Fruit fly (Drosophila melanogaster) whole organism, prepupa: ENCODE results near the gene CG31313.

Experiments
- CG10631 ChIP-seq: fragments of 200-800 bp; sonication (Bioruptor generic); optimal IDR thresholded peaks from 2 replicates; lab custom pipeline; 2016; ENCODE audit warnings: missing biosample characterization, missing genetic modification characterization
- CG11294 ChIP-seq: fragments of 200-800 bp; sonication (Bioruptor generic); IDR thresholded peaks from 2 replicates; pipeline ENCODE4 v1.3.6; 2022; ENCODE audit warnings: missing biosample characterization, missing genetic modification characterization
- CG11762 ChIP-seq: fragments of 200-800 bp; sonication (Bioruptor generic); optimal IDR thresholded peaks from 3 replicates; lab custom pipeline; 2016; ENCODE audit warnings: missing biosample characterization, missing genetic modification characterization; ENCODE audit not compliant: insufficient read depth
- CG11902 ChIP-seq: fragments of 200-800 bp; sonication (Bioruptor generic); optimal IDR thresholded peaks from 3 replicates; lab custom pipeline; 2016; ENCODE audit warnings: missing biosample characterization, missing genetic modification characterization
- CG15336 ChIP-seq: fragments of 200-800 bp; sonication (Bioruptor generic); IDR thresholded peaks from 2 replicates; pipeline ENCODE4 v1.3.6; 2022; ENCODE audit warnings: missing biosample characterization, missing genetic modification characterization
- CG1621 ChIP-seq: fragments of 200-800 bp; sonication (Bioruptor generic); optimal IDR thresholded peaks from 3 replicates; lab custom pipeline; 2018; ENCODE audit warnings: missing biosample characterization, mild to moderate bottlenecking, missing genetic modification characterization
- CG31627 ChIP-seq: fragments of 200-800 bp; sonication (Bioruptor generic); optimal IDR thresholded peaks from 3 replicates; lab custom pipeline; 2016; ENCODE audit warnings: missing biosample characterization, missing genetic modification characterization
- CG4318 ChIP-seq: fragments of 200-800 bp; sonication (Bioruptor generic); optimal IDR thresholded peaks from 3 replicates; lab custom pipeline; 2017; ENCODE audit warnings: missing biosample characterization, mild to moderate bottlenecking, missing genetic modification characterization
- CG6163 ChIP-seq: fragments of 200-800 bp; sonication (Bioruptor generic); IDR thresholded peaks from 3 replicates; pipeline ENCODE4 v1.3.6; 2022; ENCODE audit warnings: missing biosample characterization, missing genetic modification characterization
- CG6792 ChIP-seq: fragments of 200-800 bp; sonication (Bioruptor generic); optimal IDR thresholded peaks from 3 replicates; lab custom pipeline; 2016; ENCODE audit warnings: missing biosample characterization, missing genetic modification characterization
- CG6854 ChIP-seq: fragments of 200-800 bp; sonication (Bioruptor generic); optimal IDR thresholded peaks from 2 replicates; lab custom pipeline; 2017; ENCODE audit warnings: missing biosample characterization, mild to moderate bottlenecking, missing genetic modification characterization
- CG8119 ChIP-seq: fragments of 200-800 bp; sonication (Bioruptor generic); IDR thresholded peaks from 3 replicates; pipeline ENCODE4 v1.3.6; 2022; ENCODE audit warnings: missing biosample characterization, missing genetic modification characterization
- CG8632 ChIP-seq: fragments of 200-800 bp; sonication (Bioruptor generic); optimal IDR thresholded peaks from 3 replicates; lab custom pipeline; 2016; ENCODE audit warnings: missing biosample characterization, missing genetic modification characterization
- CG9139 ChIP-seq: fragments of 200-800 bp; sonication (Bioruptor generic); optimal IDR thresholded peaks from 3 replicates; lab custom pipeline; 2017; ENCODE audit warnings: missing biosample characterization, mild to moderate bottlenecking, missing genetic modification characterization
- Eip78C ChIP-seq: fragments of 200-800 bp; sonication (Bioruptor generic); peaks from one replicate; lab custom pipeline; 2016; ENCODE audit warnings: missing biosample characterization, missing genetic modification characterization
- Eip93F ChIP-seq: fragments of 200-800 bp; sonication (Bioruptor generic); optimal IDR thresholded peaks from 2 replicates; lab custom pipeline; 2016; ENCODE audit warnings: missing biosample characterization, mild to moderate bottlenecking, missing genetic modification characterization
- Ets96B ChIP-seq: fragments of 200-800 bp; optimal IDR thresholded peaks from 2 replicates; lab custom pipeline; 2019; ENCODE audit warnings: missing biosample characterization, mild to moderate bottlenecking, missing genetic modification characterization, moderate library complexity
- Gug ChIP-seq: fragments of 200-800 bp; sonication (Bioruptor generic); IDR thresholded peaks from 2 replicates; pipeline ENCODE4 v1.3.6; 2022; ENCODE audit warnings: missing biosample characterization, missing genetic modification characterization
- Hr38 ChIP-seq: sonication (Bioruptor generic); optimal IDR thresholded peaks from 2 replicates; lab custom pipeline; 2016; ENCODE audit warnings: missing biosample characterization, missing genetic modification characterization
- Hr4 ChIP-seq: fragments of 200-800 bp; sonication (Bioruptor generic); optimal IDR thresholded peaks from 3 replicates; lab custom pipeline; 2016; ENCODE audit warnings: missing biosample characterization, missing genetic modification characterization
- Met ChIP-seq: fragments of 200-800 bp; sonication (Bioruptor generic); optimal IDR thresholded peaks from 3 replicates; lab custom pipeline; 2016; ENCODE audit warnings: missing biosample characterization, missing genetic modification characterization
- OdsH ChIP-seq: fragments of 200-800 bp; sonication (Bioruptor generic); optimal IDR thresholded peaks from 3 replicates; lab custom pipeline; 2016; ENCODE audit warnings: missing biosample characterization, missing genetic modification characterization
- Smox ChIP-seq: fragments of 200-800 bp; sonication (Bioruptor generic); optimal IDR thresholded peaks from 3 replicates; lab custom pipeline; 2016; ENCODE audit warnings: missing biosample characterization, missing genetic modification characterization
- achi ChIP-seq: fragments of 200-800 bp; sonication (Bioruptor generic); optimal IDR thresholded peaks from 3 replicates; lab custom pipeline; 2016; ENCODE audit warnings: missing biosample characterization, missing genetic modification characterization
- acj6 ChIP-seq: fragments of 200-800 bp; sonication (Bioruptor generic); optimal IDR thresholded peaks from 3 replicates; lab custom pipeline; 2016; ENCODE audit warnings: missing biosample characterization, missing genetic modification characterization
- esn ChIP-seq: fragments of 200-800 bp; sonication (Bioruptor generic); optimal IDR thresholded peaks from 2 replicates; lab custom pipeline; 2016; ENCODE audit warnings: missing biosample characterization, mild to moderate bottlenecking, missing genetic modification characterization, moderate library complexity
- fd59A ChIP-seq: fragments of 200-800 bp; sonication (Bioruptor generic); optimal IDR thresholded peaks from 2 replicates; lab custom pipeline; 2017; ENCODE audit warnings: missing biosample characterization, mild to moderate bottlenecking, missing genetic modification characterization, missing genetic modification reagents
- fkh ChIP-seq: fragments of 200-800 bp; sonication (Bioruptor generic); optimal IDR thresholded peaks from 3 replicates; lab custom pipeline; 2017; ENCODE audit warnings: missing biosample characterization, mild to moderate bottlenecking, missing genetic modification characterization, moderate library complexity
- lz ChIP-seq: fragments of 200-800 bp; sonication (Bioruptor generic); optimal IDR thresholded peaks from 3 replicates; lab custom pipeline; 2016; ENCODE audit warnings: missing biosample characterization, missing genetic modification characterization
- pdm3 ChIP-seq: fragments of 200-800 bp; sonication (Bioruptor generic); optimal IDR thresholded peaks from 3 replicates; lab custom pipeline; 2016; ENCODE audit warnings: missing biosample characterization, missing genetic modification characterization
- salr ChIP-seq, 2 experiments: fragments of 200-800 bp; sonication (Bioruptor generic); optimal IDR thresholded peaks; 3 replicates each; lab custom pipeline; 2016 to 2018; ENCODE audit warnings: missing biosample characterization in 2 of 2, missing genetic modification characterization in 2 of 2, mild to moderate bottlenecking in 1 of 2
- spab ChIP-seq: fragments of 200-800 bp; sonication (Bioruptor generic); optimal IDR thresholded peaks from 2 replicates; lab custom pipeline; 2017; ENCODE audit warnings: missing biosample characterization, mild to moderate bottlenecking, missing genetic modification characterization, missing genetic modification reagents
- svp ChIP-seq: fragments of 200-800 bp; sonication (Bioruptor generic); peaks from one replicate; lab custom pipeline; 2016; ENCODE audit warnings: missing biosample characterization, missing genetic modification characterization

CG31313 gene

dm6 chr3R:14557480-14558354 lies 9.5 kb downstream of the CG31313 start, which contains the start of gene Pde6 (continued):
- TF ChIP-seq CG6854 (GFP tag; lab: Kevin White, UChicago) (no peak), Hr4 (GFP tag; lab: Kevin White, UChicago) (peak; percentile 43), CG6792 (GFP tag; lab: Kevin White, UChicago) (no peak), Eip78C (peak; percentile 26), lz (GFP tag; lab: Kevin White, UChicago) (no peak), fd59A (GFP tag; lab: Kevin White, UChicago) (no peak), OdsH (GFP tag; lab: Kevin White, UChicago) (no peak), CG6163 (peak; percentile 91), Eip93F (GFP tag; lab: Kevin White, UChicago) (no peak), esn (no peak), spab (GFP tag; lab: Kevin White, UChicago) (peak; percentile 28), CG11902 (GFP tag; lab: Kevin White, UChicago) (no peak), pdm3 (GFP tag; lab: Kevin White, UChicago) (peak; percentile 24), achi (peak; percentile 63), Smox (GFP tag; lab: Kevin White, UChicago) (no peak), CG11762 (GFP tag; lab: Kevin White, UChicago) (no peak), CG31627 (GFP tag; lab: Kevin White, UChicago) (no peak), CG15336 (GFP tag; lab: Robert Waterston, UW) (peak; percentile 76), CG10631 (GFP tag; lab: Kevin White, UChicago) (peak; percentile 17), Met (GFP tag; lab: Kevin White, UChicago) (no peak), CG8632 (GFP tag; lab: Kevin White, UChicago) (peak; percentile 0), Hr38 (GFP tag; lab: Kevin White, UChicago) (no peak), Gug (GFP tag; lab: Robert Waterston, UW) (peak; percentile 68), fkh (peak; percentile 5)

dm6 chr3R:14555021-14555420 lies 12.2 kb downstream of the CG31313 start:
- no peak for TF ChIP-seq CG31627 (GFP tag; lab: Kevin White, UChicago)
- TF ChIP-seq Eip78C: no peak

DNA sequence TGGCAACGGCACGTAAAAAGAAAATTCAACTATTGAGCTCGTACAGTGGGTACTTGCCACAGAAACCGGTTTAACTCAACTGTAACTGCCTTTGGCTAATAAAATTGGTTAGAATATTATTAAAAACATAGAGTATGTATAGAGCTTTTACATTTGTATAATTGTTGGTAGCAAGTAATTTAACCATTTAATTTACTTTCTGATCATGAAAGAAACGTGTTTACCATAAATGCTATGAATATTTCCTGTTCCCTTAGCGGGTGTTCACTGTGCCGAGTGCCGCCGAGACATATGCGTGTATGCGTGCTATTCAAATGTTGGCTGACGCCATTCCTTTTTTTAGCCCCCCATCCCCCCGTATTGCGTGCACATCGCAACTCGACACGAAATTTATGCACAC lies 18.5 kb downstream of the CG31313 start:
- TF ChIP-seq CG9139 (no peak), fd59A (GFP tag; lab: Kevin White, UChicago) (no peak), svp (no peak), CG6854 (GFP tag; lab: Kevin White, UChicago) (no peak)

dm6 chr3R:14542038-14542437 lies 25.2 kb downstream of the CG31313 start:
- no peak for TF ChIP-seq CG1621 (tag; lab: Kevin White, UChicago)
- TF ChIP-seq CG11294 (GFP tag; lab: Robert Waterston, UW): no peak
- TF ChIP-seq CG10631 (GFP tag; lab: Kevin White, UChicago): no peak
- no peak for TF ChIP-seq salr (GFP tag; optimal IDR thresholded peaks at IDR 0.05; lab: Kevin White, UChicago)
- no peak for TF ChIP-seq CG6854 (GFP tag; lab: Kevin White, UChicago)
- TF ChIP-seq CG6792 (GFP tag; lab: Kevin White, UChicago): no peak
- no peak for TF ChIP-seq Hr4 (GFP tag; lab: Kevin White, UChicago)
- TF ChIP-seq Gug (GFP tag; lab: Robert Waterston, UW): no peak
- no peak for TF ChIP-seq Ets96B (tag; lab: Kevin White, UChicago)
- no peak for TF ChIP-seq CG4318
- no peak for TF ChIP-seq CG8119
- no peak for TF ChIP-seq acj6 (GFP tag; lab: Kevin White, UChicago)
